Worm (Caenorhabditis elegans): ENCODE data around the gene C36E8.4.

ce11 chrIII:4058643-4059042 is 46.5 kb downstream of the C36E8.4 start, which contains the start of gene his-69:
- TF ChIP-seq him-1 (tag; optimal IDR thresholded peaks at IDR 0.05) (no peak), W03F9.2 (tag; optimal IDR thresholded peaks at IDR 0.05) (no peak)

Data from whole organism, L4/young adult.